Worm (Caenorhabditis elegans): ENCODE data around the gene ZK596.3.

ce11 chrIV:10855049-10855448 lies 49.1 kb downstream of the ZK596.3 start, which contains the start of gene T11G6.3:
- TF ChIP-seq sea-1 (GFP tag; conservative IDR thresholded peaks at IDR 0.05) (no peak), ama-1 (optimal IDR thresholded peaks at IDR 0.05) (no peak), ceh-13 (GFP tag; optimal IDR thresholded peaks at IDR 0.05) (no peak), scrt-1 (GFP tag; IDR thresholded peaks at IDR 0.05) (no peak), tbx-11 (GFP tag; IDR thresholded peaks at IDR 0.05) (no peak), hmbx-1 (tag; optimal IDR thresholded peaks at IDR 0.05) (no peak), ets-7 (tag; optimal IDR thresholded peaks at IDR 0.05) (no peak)

Data from whole organism, early embryonic.